Worm (Caenorhabditis elegans) whole organism, late embryonic: ENCODE results near the gene hmg-1.1.

ENCODE experiments used
- ama-1 ChIP-seq: fragments of 150-350 bp; optimal IDR thresholded peaks from 2 replicates; lab custom pipeline; 2014
- dve-1 ChIP-seq: sonication (generic microtip); optimal IDR thresholded peaks from 2 replicates; lab custom pipeline; 2017; ENCODE audit warnings: antibody characterized with exemption, mild to moderate bottlenecking, missing genetic modification characterization, missing compliant biosample characterization
- hlh-30 ChIP-seq: sonication (generic microtip); optimal IDR thresholded peaks from 2 replicates; lab custom pipeline; 2017; ENCODE audit warnings: antibody characterized with exemption, missing genetic modification characterization, missing compliant biosample characterization; ENCODE audit not compliant: insufficient read depth
- pha-4 ChIP-seq: fragments of 150-350 bp; optimal IDR thresholded peaks from 2 replicates; lab custom pipeline; 2018; ENCODE audit warnings: missing biosample characterization, missing genetic modification reagents, missing genetic modification characterization
- pros-1 ChIP-seq: fragments of 150-350 bp; optimal IDR thresholded peaks from 2 replicates; lab custom pipeline; 2014; ENCODE audit warnings: missing biosample characterization, missing genetic modification reagents, missing genetic modification characterization
- rnt-1 ChIP-seq: sonication (generic microtip); optimal IDR thresholded peaks from 2 replicates; lab custom pipeline; 2016; ENCODE audit warnings: missing genetic modification characterization, missing compliant biosample characterization
- sox-2 ChIP-seq: fragments of 200-800 bp; sonication (Bioruptor generic); IDR thresholded peaks from 2 replicates; pipeline ENCODE4 v1.3.6; 2022; ENCODE audit warnings: missing genetic modification reagents, missing genetic modification characterization, missing compliant biosample characterization
- tbx-7 ChIP-seq: sonication (generic microtip); optimal IDR thresholded peaks from 2 replicates; lab custom pipeline; 2016; ENCODE audit warnings: missing genotype, missing genetic modification characterization, missing compliant biosample characterization

DNA sequence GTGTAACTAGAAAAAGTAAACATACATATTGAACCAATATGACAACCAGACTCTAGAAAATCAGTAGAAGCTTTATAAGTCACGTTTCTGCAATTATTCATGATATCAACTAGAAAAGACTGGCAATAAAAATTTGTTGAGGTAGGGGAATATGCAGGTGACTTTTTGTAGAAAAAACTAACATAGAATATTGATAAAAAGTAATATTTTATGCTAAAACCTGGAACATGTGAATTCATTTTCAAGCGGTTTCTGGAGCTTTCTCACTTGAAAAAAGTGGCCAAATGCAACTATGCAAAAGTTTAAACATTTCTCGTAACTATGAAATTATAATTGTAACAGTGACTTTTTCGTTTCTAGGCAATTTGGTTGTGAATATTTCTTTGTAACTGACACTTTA lies 38.5 kb downstream of the hmg-1.1 start, which contains the start of gene srh-42:
- TF ChIP-seq dve-1 (no peak), pha-4 (no peak), ama-1 (lab: Kevin White, UChicago) (no peak), sox-2 (GFP tag; lab: Robert Waterston, UW) (no peak), hlh-30 (tag; lab: Kevin White, UChicago) (no peak), pros-1 (tag; lab: Kevin White, UChicago) (no peak), rnt-1 (tag; lab: Kevin White, UChicago) (no peak), tbx-7 (no peak)
